Fruit fly (Drosophila melanogaster): Measurements from ENCODE around the gene CG32447.

The CG32447 gene

dm6 chr3L:21679687-21680086 is 26.5 kb downstream of the CG32447 start, which contains the start of the genes Als2 and CG11248 (continued):
- peak; percentile 44 for TF ChIP-seq fd59A (GFP tag; optimal IDR thresholded peaks at IDR 0.05)
- TF ChIP-seq CG9139 (GFP tag; optimal IDR thresholded peaks at IDR 0.05) = no peak
- peak; percentile 87 for TF ChIP-seq CG31627 (GFP tag; optimal IDR thresholded peaks at IDR 0.05)
- no peak for TF ChIP-seq Smox (GFP tag; optimal IDR thresholded peaks at IDR 0.05)
- TF ChIP-seq eg (GFP tag; IDR thresholded peaks at IDR 0.05) = peak; percentile 64; the same call in 2 of the 3 replicates
- TF ChIP-seq CG11294 (GFP tag; IDR thresholded peaks at IDR 0.05) = peak; percentile 42; the same call in 1 of the 2 replicates
- peak; percentile 75 for TF ChIP-seq CG10631 (GFP tag; optimal IDR thresholded peaks at IDR 0.05)
- TF ChIP-seq Ets21C (GFP tag; optimal IDR thresholded peaks at IDR 0.05) = peak; percentile 77
- TF ChIP-seq Sox102F (GFP tag; optimal IDR thresholded peaks at IDR 0.05) = no peak
- TF ChIP-seq Eip78C (GFP tag) = no peak
- TF ChIP-seq Ets96B (tag; optimal IDR thresholded peaks at IDR 0.05) = peak; percentile 72

dm6 chr3L:21671839-21672238 is 34.3 kb downstream of the CG32447 start, which contains the start of gene CG11249:
Gene CG11249, plus strand, starts transcription at chr3L:21672139.
- TF ChIP-seq CG11294 (GFP tag; IDR thresholded peaks at IDR 0.05) (no peak), Sox102F (GFP tag; optimal IDR thresholded peaks at IDR 0.05) (no peak), salr (GFP tag; optimal IDR thresholded peaks at IDR 0.05) (no peak), lz (GFP tag; optimal IDR thresholded peaks at IDR 0.05) (no peak), CG16779 (tag; optimal IDR thresholded peaks at IDR 0.05) (no peak)

- no peak for TF ChIP-seq dsx (GFP tag; optimal IDR thresholded peaks at IDR 0.05; ENCODE audit: poor library complexity, severe bottlenecking)
- TF ChIP-seq CG3032 (tag; optimal IDR thresholded peaks at IDR 0.05) = no peak
- TF ChIP-seq CG16779 (tag; optimal IDR thresholded peaks at IDR 0.05) = no peak
These were observed 38.6 kb downstream of the CG32447 start for dm6 chr3L:21667530-21667929.

dm6 chr3L:21666880-21667279 is 39.3 kb downstream of the CG32447 start, which contains the start of gene Cpr78E:
Gene Cpr78E, minus strand, starts transcription at chr3L:21666980.
- TF ChIP-seq CG8632 (GFP tag; optimal IDR thresholded peaks at IDR 0.05) = no peak
- peak; percentile 26 for TF ChIP-seq svp (GFP tag)

- TF ChIP-seq CG8632 (GFP tag; optimal IDR thresholded peaks at IDR 0.05) = no peak
- no peak for TF ChIP-seq CG3032 (tag; optimal IDR thresholded peaks at IDR 0.05)
- TF ChIP-seq CG31627 (GFP tag; optimal IDR thresholded peaks at IDR 0.05) = peak; percentile 79
- TF ChIP-seq CG9139 (GFP tag; optimal IDR thresholded peaks at IDR 0.05) = no peak
- TF ChIP-seq CG10631 (GFP tag; optimal IDR thresholded peaks at IDR 0.05) = peak; percentile 16
- TF ChIP-seq Smox (GFP tag; optimal IDR thresholded peaks at IDR 0.05) = peak; percentile 24
- peak; percentile 21 for TF ChIP-seq CG3919 (GFP tag; optimal IDR thresholded peaks at IDR 0.05)
- TF ChIP-seq Hr39 (GFP tag; optimal IDR thresholded peaks at IDR 0.05) = peak; percentile 76
- TF ChIP-seq cyc (GFP tag; optimal IDR thresholded peaks at IDR 0.05) = peak; percentile 69
- TF ChIP-seq Hr4 (GFP tag; optimal IDR thresholded peaks at IDR 0.05) = peak; percentile 35
- TF ChIP-seq Eip75B (GFP tag; optimal IDR thresholded peaks at IDR 0.05) = peak; percentile 19
- TF ChIP-seq CG8319 (GFP tag; optimal IDR thresholded peaks at IDR 0.05) = no peak
- no peak for TF ChIP-seq achi (GFP tag; optimal IDR thresholded peaks at IDR 0.05)
- TF ChIP-seq Gug (GFP tag; IDR thresholded peaks at IDR 0.05) = no peak
- peak; percentile 47 for TF ChIP-seq pdm3 (GFP tag; optimal IDR thresholded peaks at IDR 0.05)
- TF ChIP-seq fkh (GFP tag; optimal IDR thresholded peaks at IDR 0.05) = no peak
- peak; percentile 45 for TF ChIP-seq OdsH (GFP tag; optimal IDR thresholded peaks at IDR 0.05)
- no peak for TF ChIP-seq CG11294 (GFP tag; IDR thresholded peaks at IDR 0.05)
- TF ChIP-seq Ets21C (GFP tag; optimal IDR thresholded peaks at IDR 0.05) = peak; percentile 36
- TF ChIP-seq ss (GFP tag; optimal IDR thresholded peaks at IDR 0.05) = no peak
- TF ChIP-seq esn (GFP tag; optimal IDR thresholded peaks at IDR 0.05) = peak; percentile 69
- peak; percentile 69 for TF ChIP-seq Eip78C (GFP tag)
- TF ChIP-seq salr (GFP tag; optimal IDR thresholded peaks at IDR 0.05) = no peak
- peak; percentile 54 for TF ChIP-seq CG1621 (tag; optimal IDR thresholded peaks at IDR 0.05)
- peak; percentile 47 for TF ChIP-seq topi (GFP tag; optimal IDR thresholded peaks at IDR 0.05)
- peak; percentile 23 for TF ChIP-seq svp (GFP tag)
- TF ChIP-seq CG11762 (GFP tag; optimal IDR thresholded peaks at IDR 0.05; ENCODE audit: insufficient read depth) = no peak
- no peak for TF ChIP-seq Blimp-1 (GFP tag; optimal IDR thresholded peaks at IDR 0.05)
- no peak for TF ChIP-seq vri (GFP tag; optimal IDR thresholded peaks at IDR 0.05)
- no peak for TF ChIP-seq Sox15 (GFP tag; optimal IDR thresholded peaks at IDR 0.05)
- peak; percentile 27 for TF ChIP-seq CG6792 (GFP tag; optimal IDR thresholded peaks at IDR 0.05)
- peak; percentile 46 for TF ChIP-seq CG11902 (GFP tag; optimal IDR thresholded peaks at IDR 0.05)
- TF ChIP-seq Sox14 (GFP tag; optimal IDR thresholded peaks at IDR 0.05) = no peak
- peak; percentile 26 for TF ChIP-seq acj6 (GFP tag; optimal IDR thresholded peaks at IDR 0.05)
- TF ChIP-seq lz (GFP tag; optimal IDR thresholded peaks at IDR 0.05) = peak; percentile 68
- peak; percentile 48 for TF ChIP-seq Met (GFP tag; optimal IDR thresholded peaks at IDR 0.05)
These were observed 53.4 kb downstream of the CG32447 start for dm6 chr3L:21652768-21653167.
